Fruit fly (Drosophila melanogaster): Measurements from ENCODE around the gene RluA-2.

Gene RluA-2

DNA sequence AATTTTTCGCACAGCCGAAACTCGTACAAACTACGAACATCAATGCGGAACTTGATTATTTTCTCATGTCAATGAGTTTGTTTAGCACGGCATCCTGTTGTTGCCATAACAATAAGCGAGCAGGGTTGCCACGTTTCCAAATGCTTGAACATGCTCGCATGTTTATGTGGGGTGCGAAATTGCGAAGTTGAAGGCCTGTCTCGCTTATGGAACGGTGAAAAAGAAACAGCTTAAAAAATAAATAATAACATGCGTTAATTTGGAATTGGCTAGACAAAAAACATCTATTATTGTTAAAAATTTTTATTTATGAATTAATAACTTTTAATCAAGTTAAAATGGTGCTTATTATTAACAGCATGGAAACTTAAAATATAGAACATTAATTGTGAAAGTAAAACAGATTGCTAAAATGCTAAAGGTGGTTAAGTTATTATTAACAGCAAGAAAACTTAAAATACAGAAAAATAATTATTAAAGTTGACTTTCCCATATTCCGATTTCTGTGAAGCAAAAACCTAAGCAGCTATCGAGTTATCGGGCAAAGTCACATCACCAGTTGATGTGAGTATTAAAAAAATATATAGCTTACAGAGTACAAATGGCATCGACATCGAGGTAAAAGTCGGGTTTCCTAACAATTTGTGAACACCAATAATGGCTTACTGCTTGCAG lies 45.9 kb upstream of the RluA-2 start, which contains the start of the genes Bug22 and TfIIB (continued):
- TF ChIP-seq CG7271 (tag; optimal IDR thresholded peaks at IDR 0.05) (peak; percentile 6), CG2129 (GFP tag; IDR thresholded peaks at IDR 0.05; ENCODE audit: partially characterized antibody) (no peak), ranshi (GFP tag; IDR thresholded peaks at IDR 0.05) (0 out of 2 replicates have a peak, but pooled peaks have one; percentile 64), salm (tag; optimal IDR thresholded peaks at IDR 0.05) (peak; percentile 17), HLH3B (GFP tag; IDR thresholded peaks at IDR 0.05) (peak; percentile 58), CG4404 (GFP tag; IDR thresholded peaks at IDR 0.05) (no peak), CG10654 (GFP tag; optimal IDR thresholded peaks at IDR 0.05) (peak; percentile 50), Hand (GFP tag; optimal IDR thresholded peaks at IDR 0.05) (no peak), CG1024 (GFP tag; IDR thresholded peaks at IDR 0.05) (peak; percentile 73), CG10543 (GFP tag; optimal IDR thresholded peaks at IDR 0.05) (peak; percentile 80), CkIIα-i1 (GFP tag; IDR thresholded peaks at IDR 0.05) (no peak), CHES-1-like (GFP tag; optimal IDR thresholded peaks at IDR 0.05) (peak; percentile 81), knrl (GFP tag; IDR thresholded peaks at IDR 0.05; ENCODE audit: partially characterized antibody) (no peak), TFAM (GFP tag; optimal IDR thresholded peaks at IDR 0.05) (no peak), CG3847 (GFP tag; IDR thresholded peaks at IDR 0.05) (peak; percentile 73), Chrac-16 (GFP tag; optimal IDR thresholded peaks at IDR 0.05) (peak; percentile 72), dysf (GFP tag; IDR thresholded peaks at IDR 0.05) (peak; percentile 63; the same call in 2 of the 3 replicates), CG14667 (GFP tag; IDR thresholded peaks at IDR 0.05) (peak; percentile 62), CG9817 (tag; optimal IDR thresholded peaks at IDR 0.05) (no peak), Meics (GFP tag; optimal IDR thresholded peaks at IDR 0.05) (peak; percentile 74), tgo (GFP tag; IDR thresholded peaks at IDR 0.05) (peak; percentile 74), Xbp1 (GFP tag; optimal IDR thresholded peaks at IDR 0.05) (peak; percentile 83), CG4854 (GFP tag; optimal IDR thresholded peaks at IDR 0.05) (peak; percentile 51), mld (GFP tag; IDR thresholded peaks at IDR 0.05; ENCODE audit: partially characterized antibody) (no peak), Eip74EF (GFP tag; optimal IDR thresholded peaks at IDR 0.05) (peak in 1 of 2 experiments; percentile 56), nmo (GFP tag; optimal IDR thresholded peaks at IDR 0.05) (peak; percentile 77), CG7357 (GFP tag; IDR thresholded peaks at IDR 0.05) (no peak), sens-2 (GFP tag; IDR thresholded peaks at IDR 0.05) (no peak), CG8944 (GFP tag; optimal IDR thresholded peaks at IDR 0.05) (peak; percentile 63), CG7987 (GFP tag; optimal IDR thresholded peaks at IDR 0.05) (peak; percentile 25), CG30403 (GFP tag; optimal IDR thresholded peaks at IDR 0.05) (peak; percentile 88), Gsc (GFP tag; IDR thresholded peaks at IDR 0.05) (no peak), CG6765 (GFP tag; optimal IDR thresholded peaks at IDR 0.05) (no peak), NFAT (GFP tag; IDR thresholded peaks at IDR 0.05) (peak; percentile 76; the same call in 1 of the 2 replicates), CG2889 (GFP tag; IDR thresholded peaks at IDR 0.05) (peak; percentile 64; the same call in 1 of the 3 replicates), tin (GFP tag; optimal IDR thresholded peaks at IDR 0.05) (peak; percentile 67), crc (GFP tag; optimal IDR thresholded peaks at IDR 0.05) (peak; percentile 37), CG31441 (GFP tag; IDR thresholded peaks at IDR 0.05) (peak; percentile 79), Ets97D (GFP tag; optimal IDR thresholded peaks at IDR 0.05) (peak; percentile 70), CG12155 (GFP tag; optimal IDR thresholded peaks at IDR 0.05) (peak; percentile 72), fd102C (GFP tag; optimal IDR thresholded peaks at IDR 0.05) (no peak), Lpt (GFP tag; optimal IDR thresholded peaks at IDR 0.05) (no peak), D19B (GFP tag; optimal IDR thresholded peaks at IDR 0.05) (no peak), CG32767 (GFP tag; IDR thresholded peaks at IDR 0.05) (no peak), CG2712 (tag; optimal IDR thresholded peaks at IDR 0.05) (peak; percentile 77), dmrt99B (tag; optimal IDR thresholded peaks at IDR 0.05) (no peak), Dref (GFP tag; IDR thresholded peaks at IDR 0.05) (peak; percentile 67), Side (GFP tag; optimal IDR thresholded peaks at IDR 0.05) (peak; percentile 37), ems (GFP tag; optimal IDR thresholded peaks at IDR 0.05) (peak; percentile 52), ara (GFP tag; IDR thresholded peaks at IDR 0.05) (peak; percentile 38; the same call in 1 of the 2 replicates)
